Fruit fly (Drosophila melanogaster) whole organism, adult: ENCODE measurements around the gene CG9483.

Experiments used
- CG11617 ChIP-seq: fragments of 200-800 bp; sonication (Bioruptor generic); optimal IDR thresholded peaks from 2 replicates; lab custom pipeline; 2017; ENCODE audit warnings: mild to moderate bottlenecking, missing biosample characterization, missing genetic modification reagents, missing genetic modification characterization
- CG12768 ChIP-seq: fragments of 200-800 bp; sonication (Bioruptor generic); optimal IDR thresholded peaks from 2 replicates; lab custom pipeline; 2017; ENCODE audit warnings: missing biosample characterization, missing genetic modification characterization, mild to moderate bottlenecking, moderate library complexity, missing genetic modification reagents
- CG14711 ChIP-seq: fragments of 200-800 bp; sonication (Bioruptor generic); optimal IDR thresholded peaks from 2 replicates; lab custom pipeline; 2018; ENCODE audit warnings: missing biosample characterization, mild to moderate bottlenecking, missing genetic modification characterization, moderate library complexity
- CG1620 ChIP-seq: fragments of 200-800 bp; sonication (Bioruptor generic); optimal IDR thresholded peaks from 2 replicates; lab custom pipeline; 2016; ENCODE audit warnings: missing biosample characterization, missing genetic modification characterization
- CG33017 ChIP-seq: fragments of 200-800 bp; sonication (Bioruptor generic); optimal IDR thresholded peaks from 2 replicates; lab custom pipeline; 2018; ENCODE audit warnings: missing biosample characterization, mild to moderate bottlenecking, missing genetic modification characterization, moderate library complexity
- CG5204 ChIP-seq: fragments of 200-800 bp; sonication (Bioruptor generic); optimal IDR thresholded peaks from 2 replicates; lab custom pipeline; 2016; ENCODE audit warnings: missing biosample characterization, missing genetic modification characterization
- CG7045 ChIP-seq: fragments of 200-800 bp; sonication (Bioruptor generic); optimal IDR thresholded peaks from 2 replicates; lab custom pipeline; 2017; ENCODE audit warnings: missing biosample characterization, mild to moderate bottlenecking, missing genetic modification characterization
- CG7101 ChIP-seq: fragments of 200-800 bp; sonication (Bioruptor generic); optimal IDR thresholded peaks from 2 replicates; lab custom pipeline; 2018; ENCODE audit warnings: missing biosample characterization, mild to moderate bottlenecking, missing genetic modification characterization, moderate library complexity
- Clk ChIP-seq: fragments of 200-800 bp; sonication (Bioruptor generic); optimal IDR thresholded peaks from 2 replicates; lab custom pipeline; 2017; ENCODE audit warnings: missing biosample characterization, missing genetic modification characterization
- Crg-1 ChIP-seq: fragments of 200-800 bp; sonication (Bioruptor generic); optimal IDR thresholded peaks from 2 replicates; lab custom pipeline; 2016; ENCODE audit warnings: missing biosample characterization, missing genetic modification characterization
- Hr96 ChIP-seq: fragments of 200-800 bp; sonication (Bioruptor generic); optimal IDR thresholded peaks from 2 replicates; lab custom pipeline; 2016; ENCODE audit warnings: missing biosample characterization, missing genetic modification characterization
- Mnt ChIP-seq: fragments of 200-800 bp; sonication (Bioruptor generic); optimal IDR thresholded peaks from 2 replicates; lab custom pipeline; 2016; ENCODE audit warnings: missing biosample characterization, mild to moderate bottlenecking, missing genetic modification characterization
- bab1 ChIP-seq: fragments of 200-800 bp; sonication (Bioruptor generic); optimal IDR thresholded peaks from 3 replicates; lab custom pipeline; 2019; ENCODE audit warnings: missing biosample characterization, mild to moderate bottlenecking, missing genetic modification characterization, moderate library complexity
- cic ChIP-seq: fragments of 200-800 bp; sonication (Bioruptor generic); optimal IDR thresholded peaks from 2 replicates; lab custom pipeline; 2017; ENCODE audit warnings: missing biosample characterization, mild to moderate bottlenecking, missing genetic modification characterization, moderate library complexity
- cnc ChIP-seq, 2 experiments: fragments of >200 bp; optimal IDR thresholded peaks; 2 replicates each; lab custom pipeline; 2017
- kay ChIP-seq: fragments of 200-800 bp; sonication (Bioruptor generic); peaks from one replicate; lab custom pipeline; 2016; ENCODE audit warnings: missing biosample characterization, missing genetic modification characterization, borderline replicate concordance
- ovo ChIP-seq: fragments of 200-800 bp; sonication (Bioruptor generic); optimal IDR thresholded peaks from 2 replicates; lab custom pipeline; 2016; ENCODE audit warnings: missing biosample characterization, missing genetic modification characterization
- pad ChIP-seq: fragments of 200-800 bp; sonication (Bioruptor generic); optimal IDR thresholded peaks from 3 replicates; lab custom pipeline; 2017; ENCODE audit warnings: missing biosample characterization, missing genetic modification characterization, mild to moderate bottlenecking, moderate library complexity, missing genetic modification reagents
- tj ChIP-seq: fragments of 200-800 bp; sonication (Bioruptor generic); optimal IDR thresholded peaks from 3 replicates; lab custom pipeline; 2017; ENCODE audit warnings: missing biosample characterization, mild to moderate bottlenecking, missing genetic modification characterization, moderate library complexity
- toe ChIP-seq: fragments of 200-800 bp; sonication (Bioruptor generic); optimal IDR thresholded peaks from 2 replicates; lab custom pipeline; 2016; ENCODE audit warnings: missing biosample characterization, missing genetic modification characterization

CG9483 gene

DNA sequence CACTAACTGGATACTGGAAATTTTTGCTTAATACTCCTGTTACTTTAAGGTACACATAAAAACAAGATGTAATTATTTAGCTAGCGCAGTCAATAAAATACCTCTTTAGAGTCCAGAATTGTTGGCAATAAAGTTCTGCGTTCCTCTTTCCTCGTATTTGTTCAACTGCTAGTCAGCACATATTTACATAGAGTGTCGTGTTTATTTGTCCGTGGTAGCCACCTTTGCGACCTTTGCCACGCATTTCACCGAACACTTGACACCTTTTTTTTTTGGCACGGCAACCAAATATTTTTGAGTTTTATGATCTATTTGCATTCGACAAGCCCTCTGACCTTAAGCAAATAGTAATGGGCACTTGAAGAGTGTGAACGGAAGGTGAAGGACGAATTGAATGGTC, 20.6 kb upstream of the CG9483 start:
- no peak for TF ChIP-seq CG1620 (GFP tag; lab: Kevin White, UChicago)
- TF ChIP-seq tj (GFP tag; lab: Kevin White, UChicago): no peak
- no peak for TF ChIP-seq CG14711 (tag; lab: Kevin White, UChicago)
- TF ChIP-seq ovo (GFP tag; lab: Kevin White, UChicago): no peak
- TF ChIP-seq cnc (optimal IDR thresholded peaks at IDR 0.05; lab: Kevin White, UChicago): no peak
- TF ChIP-seq Mnt (GFP tag; lab: Kevin White, UChicago): no peak
- no peak for TF ChIP-seq Clk (GFP tag; lab: Kevin White, UChicago)
- no peak for TF ChIP-seq kay
- TF ChIP-seq CG7101: no peak
- no peak for TF ChIP-seq bab1

DNA sequence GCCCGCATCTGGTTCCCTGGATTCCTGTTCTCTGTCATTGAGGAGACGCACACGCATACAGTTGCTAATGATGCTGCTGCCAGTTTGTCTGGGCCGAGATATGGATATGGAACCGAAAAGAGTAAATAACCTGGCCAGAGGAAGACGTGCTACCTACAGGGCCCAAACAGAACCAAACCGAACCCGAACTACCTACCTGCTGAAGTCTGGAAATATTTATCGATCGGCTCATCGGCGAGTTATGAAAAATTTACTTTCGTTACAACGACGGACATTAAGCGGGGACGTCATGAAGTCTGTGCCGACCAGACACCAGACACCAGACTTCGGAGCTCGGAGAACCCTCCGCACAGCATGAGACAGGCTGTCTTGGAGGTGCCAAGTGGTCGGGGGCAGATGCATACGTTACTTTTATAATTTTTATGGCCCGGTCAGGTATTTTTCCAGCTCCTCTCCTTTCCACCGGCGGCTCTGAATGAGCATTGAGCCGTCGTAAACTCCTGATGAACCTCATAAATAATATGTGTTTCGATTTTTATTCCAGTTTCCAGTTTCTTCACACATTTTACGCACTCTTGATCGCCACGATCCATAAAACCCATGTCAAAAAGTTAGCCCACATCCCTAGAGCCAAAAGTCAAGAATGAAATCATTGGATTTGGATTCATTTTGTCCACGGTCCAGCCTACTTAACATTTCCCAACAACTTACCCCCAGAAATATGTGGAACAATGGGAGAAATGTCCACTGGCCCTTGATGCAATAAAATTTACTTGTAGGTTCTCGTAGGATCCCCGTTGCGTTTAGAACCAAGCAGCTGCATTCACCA, 19.6 kb upstream of the CG9483 start:
- TF ChIP-seq CG1620 (GFP tag; lab: Kevin White, UChicago) (no peak), kay (no peak), CG7101 (no peak), CG12768 (GFP tag; lab: Kevin White, UChicago) (no peak), tj (GFP tag; lab: Kevin White, UChicago) (no peak), cic (GFP tag; lab: Kevin White, UChicago) (no peak), cnc (optimal IDR thresholded peaks at IDR 0.05; lab: Kevin White, UChicago) (no peak), ovo (GFP tag; lab: Kevin White, UChicago) (no peak), CG33017 (tag; lab: Kevin White, UChicago) (no peak), CG14711 (tag; lab: Kevin White, UChicago) (no peak), Crg-1 (GFP tag; lab: Kevin White, UChicago) (no peak), toe (GFP tag; lab: Kevin White, UChicago) (no peak), Clk (GFP tag; lab: Kevin White, UChicago) (no peak), CG11617 (GFP tag; lab: Kevin White, UChicago) (no peak), pad (no peak), CG5204 (no peak), Hr96 (GFP tag; lab: Kevin White, UChicago) (no peak), CG7045 (GFP tag; lab: Kevin White, UChicago) (no peak)

DNA sequence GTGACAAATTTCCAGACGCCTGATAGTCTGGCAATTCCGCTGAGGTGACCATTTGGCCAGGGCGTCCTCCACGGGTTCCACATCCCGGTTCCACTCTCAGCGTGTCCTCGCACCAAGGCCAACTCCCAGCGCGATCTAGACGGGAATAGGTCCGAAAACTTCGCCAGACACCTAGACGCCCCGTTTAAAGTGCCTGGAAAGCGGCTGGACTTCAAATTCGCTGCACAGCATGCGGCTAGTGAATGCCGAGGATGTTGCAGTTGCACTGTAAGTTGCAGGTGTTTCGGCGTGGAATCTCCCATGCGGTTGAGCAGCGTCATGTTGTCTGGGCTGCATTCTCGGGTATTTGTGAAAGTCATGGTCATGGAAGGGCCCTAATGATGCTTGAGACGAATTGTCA, 17.4 kb upstream of the CG9483 start:
- TF ChIP-seq CG14711 (tag; lab: Kevin White, UChicago): no peak
- TF ChIP-seq toe (GFP tag; lab: Kevin White, UChicago): no peak
- no peak for TF ChIP-seq CG33017 (tag; lab: Kevin White, UChicago)
- TF ChIP-seq tj (GFP tag; lab: Kevin White, UChicago): no peak
- TF ChIP-seq ovo (GFP tag; lab: Kevin White, UChicago): no peak
- TF ChIP-seq kay: no peak
- TF ChIP-seq cic (GFP tag; lab: Kevin White, UChicago): no peak
- TF ChIP-seq Mnt (GFP tag; lab: Kevin White, UChicago): no peak
- TF ChIP-seq cnc (optimal IDR thresholded peaks at IDR 0.05; lab: Kevin White, UChicago): no peak
- TF ChIP-seq Clk (GFP tag; lab: Kevin White, UChicago): no peak
- TF ChIP-seq Hr96 (GFP tag; lab: Kevin White, UChicago): no peak
- no peak for TF ChIP-seq Crg-1 (GFP tag; lab: Kevin White, UChicago)
- TF ChIP-seq CG11617 (GFP tag; lab: Kevin White, UChicago): no peak

DNA sequence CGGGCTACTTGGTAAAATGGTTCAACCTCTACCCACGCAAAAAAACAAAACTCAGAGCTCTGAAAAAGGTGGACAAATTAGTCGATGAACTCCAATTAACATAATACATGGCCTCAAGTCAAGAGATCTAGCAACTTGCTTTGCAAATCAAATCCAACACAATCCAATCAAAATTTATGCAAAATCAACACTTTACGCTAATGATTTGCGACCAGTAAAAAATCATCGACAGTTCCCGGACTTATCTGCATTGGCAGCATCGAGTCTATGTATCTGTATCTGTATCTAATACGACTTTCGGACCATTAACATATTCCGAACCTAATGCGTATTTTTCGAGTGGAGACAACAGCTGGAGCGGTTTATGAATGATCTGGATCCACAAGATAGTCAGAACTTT, 15.5 kb upstream of the CG9483 start:
- no peak for TF ChIP-seq Hr96 (GFP tag; lab: Kevin White, UChicago)
- TF ChIP-seq tj (GFP tag; lab: Kevin White, UChicago): no peak
- no peak for TF ChIP-seq cnc (optimal IDR thresholded peaks at IDR 0.05; lab: Kevin White, UChicago)
- TF ChIP-seq CG33017 (tag; lab: Kevin White, UChicago): no peak
- no peak for TF ChIP-seq ovo (GFP tag; lab: Kevin White, UChicago)
- no peak for TF ChIP-seq Mnt (GFP tag; lab: Kevin White, UChicago)
- TF ChIP-seq CG7045 (GFP tag; lab: Kevin White, UChicago): no peak
- TF ChIP-seq pad: no peak
- no peak for TF ChIP-seq Crg-1 (GFP tag; lab: Kevin White, UChicago)

DNA sequence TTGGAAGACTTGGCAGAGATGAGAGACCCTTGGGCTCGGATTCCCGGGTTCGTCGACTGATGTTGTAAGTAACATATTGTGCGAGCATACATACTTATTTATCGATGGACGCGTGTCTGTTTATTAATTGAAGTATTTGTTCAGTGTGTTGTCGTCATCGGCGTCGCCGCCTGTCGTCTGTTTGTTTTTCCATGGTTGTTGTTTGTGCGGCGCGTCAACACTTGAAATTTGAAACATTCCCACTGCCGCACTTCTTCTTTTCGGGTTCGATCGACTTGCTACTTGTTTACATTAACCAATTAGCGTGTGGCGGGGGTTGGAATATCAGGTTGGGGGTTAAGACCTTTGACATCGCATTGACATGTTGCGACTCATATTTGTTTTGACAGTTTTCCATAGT, 14.3 kb upstream of the CG9483 start:
- no peak for TF ChIP-seq Mnt (GFP tag; lab: Kevin White, UChicago)
- no peak for TF ChIP-seq tj (GFP tag; lab: Kevin White, UChicago)
- no peak for TF ChIP-seq cic (GFP tag; lab: Kevin White, UChicago)
- TF ChIP-seq CG11617 (GFP tag; lab: Kevin White, UChicago): no peak
- TF ChIP-seq kay: no peak
- TF ChIP-seq Clk (GFP tag; lab: Kevin White, UChicago): no peak

DNA sequence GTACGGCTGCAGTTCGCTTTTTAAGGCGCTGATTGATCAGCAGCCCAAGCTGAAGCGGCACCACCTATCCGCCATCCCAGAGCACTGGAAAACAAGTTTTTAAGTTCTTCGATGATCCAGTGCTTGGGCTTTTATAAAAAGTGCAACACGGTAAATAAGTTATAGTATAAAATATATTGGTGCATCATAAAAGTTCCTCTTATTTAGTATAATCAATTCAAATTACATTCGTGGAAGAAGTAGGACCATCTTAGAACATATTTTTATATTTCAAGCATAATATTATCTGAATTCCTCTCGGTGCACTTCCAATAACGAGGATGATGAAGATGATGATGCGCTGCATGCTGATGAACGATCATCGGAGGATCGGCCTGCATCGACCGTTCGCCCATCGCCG, 11.1 kb upstream of the CG9483 start:
- TF ChIP-seq tj (GFP tag; lab: Kevin White, UChicago) (no peak), CG7045 (GFP tag; lab: Kevin White, UChicago) (no peak), Clk (GFP tag; lab: Kevin White, UChicago) (no peak), CG1620 (GFP tag; lab: Kevin White, UChicago) (no peak), bab1 (no peak), Mnt (GFP tag; lab: Kevin White, UChicago) (no peak), CG14711 (tag; lab: Kevin White, UChicago) (no peak), kay (no peak), Hr96 (GFP tag; lab: Kevin White, UChicago) (no peak), CG33017 (tag; lab: Kevin White, UChicago) (no peak)
